Worm (Caenorhabditis elegans) whole organism, late embryonic: ENCODE measurements around the gene srd-49.

Experiments
- C38D4.7 ChIP-seq: fragments of 200-800 bp; sonication (Bioruptor generic); optimal IDR thresholded peaks from 2 replicates; lab custom pipeline; 2018; ENCODE audit warnings: mild to moderate bottlenecking, missing genetic modification characterization, moderate library complexity, missing compliant biosample characterization
- F13H6.1 ChIP-seq: sonication (generic microtip); optimal IDR thresholded peaks from 2 replicates; lab custom pipeline; 2016; ENCODE audit warnings: missing genetic modification characterization, missing compliant biosample characterization
- K02D7.2 ChIP-seq: sonication (generic microtip); optimal IDR thresholded peaks from 2 replicates; lab custom pipeline; 2017; ENCODE audit warnings: mild to moderate bottlenecking, missing genetic modification characterization, missing compliant biosample characterization
- T23F11.4 ChIP-seq: fragments of 200-800 bp; sonication (Bioruptor generic); optimal IDR thresholded peaks from 2 replicates; lab custom pipeline; 2018; ENCODE audit warnings: mild to moderate bottlenecking, missing genetic modification characterization, missing compliant biosample characterization
- ama-1 ChIP-seq: fragments of 150-350 bp; optimal IDR thresholded peaks from 2 replicates; lab custom pipeline; 2014
- ceh-14 ChIP-seq: sonication (generic microtip); optimal IDR thresholded peaks from 2 replicates; lab custom pipeline; 2016; ENCODE audit warnings: missing genotype, missing genetic modification characterization, missing compliant biosample characterization
- ceh-19 ChIP-seq: fragments of 200-800 bp; sonication (Bioruptor generic); optimal IDR thresholded peaks from 2 replicates; lab custom pipeline; 2018; ENCODE audit warnings: mild to moderate bottlenecking, missing genetic modification characterization, missing compliant biosample characterization
- ceh-22 ChIP-seq: sonication (generic microtip); optimal IDR thresholded peaks from 2 replicates; lab custom pipeline; 2017; ENCODE audit warnings: missing biosample characterization, missing genetic modification characterization
- ceh-24 ChIP-seq: sonication (generic microtip); optimal IDR thresholded peaks from 2 replicates; lab custom pipeline; 2016; ENCODE audit warnings: mild to moderate bottlenecking, missing genetic modification characterization, missing compliant biosample characterization
- ceh-34 ChIP-seq: sonication (generic microtip); optimal IDR thresholded peaks from 2 replicates; lab custom pipeline; 2016; ENCODE audit warnings: mild to moderate bottlenecking, missing genetic modification characterization, missing compliant biosample characterization
- ceh-6 ChIP-seq: fragments of 200-800 bp; sonication (Bioruptor generic); optimal IDR thresholded peaks from 2 replicates; lab custom pipeline; 2018; ENCODE audit warnings: mild to moderate bottlenecking, missing genetic modification characterization, missing compliant biosample characterization
- ceh-9 ChIP-seq: sonication (generic microtip); optimal IDR thresholded peaks from 2 replicates; lab custom pipeline; 2016; ENCODE audit warnings: mild to moderate bottlenecking, missing genetic modification characterization, inconsistent platforms, missing compliant biosample characterization
- dmd-4 ChIP-seq: sonication (generic microtip); optimal IDR thresholded peaks from 2 replicates; lab custom pipeline; 2016; ENCODE audit warnings: borderline replicate concordance, missing genetic modification characterization, missing compliant biosample characterization
- eyg-1 ChIP-seq: sonication (generic microtip); optimal IDR thresholded peaks from 2 replicates; lab custom pipeline; 2016; ENCODE audit warnings: missing genotype, missing genetic modification characterization, missing compliant biosample characterization
- fkh-10 ChIP-seq: fragments of 150-350 bp; optimal IDR thresholded peaks from 2 replicates; lab custom pipeline; 2014; ENCODE audit warnings: missing biosample characterization, missing genetic modification reagents, missing genetic modification characterization
- gmeb-2 ChIP-seq: sonication (generic microtip); optimal IDR thresholded peaks from 2 replicates; lab custom pipeline; 2016; ENCODE audit warnings: missing genetic modification characterization, inconsistent platforms, missing compliant biosample characterization
- hlh-13 ChIP-seq: fragments of 200-800 bp; sonication (Bioruptor generic); optimal IDR thresholded peaks from 2 replicates; lab custom pipeline; 2018; ENCODE audit warnings: mild to moderate bottlenecking, missing genetic modification characterization, missing compliant biosample characterization
- hlh-6 ChIP-seq: sonication (generic microtip); optimal IDR thresholded peaks from 2 replicates; lab custom pipeline; 2016; ENCODE audit warnings: missing genotype, missing genetic modification characterization, missing compliant biosample characterization
- lin-11 ChIP-seq: fragments of 200-800 bp; sonication (Bioruptor generic); optimal IDR thresholded peaks from 2 replicates; lab custom pipeline; 2018; ENCODE audit warnings: mild to moderate bottlenecking, missing genetic modification characterization, missing compliant biosample characterization
- madf-2 ChIP-seq: sonication (generic microtip); optimal IDR thresholded peaks from 2 replicates; lab custom pipeline; 2017; ENCODE audit warnings: missing genetic modification characterization, missing compliant biosample characterization
- nfya-1 ChIP-seq: sonication (generic microtip); optimal IDR thresholded peaks from 2 replicates; lab custom pipeline; 2017; ENCODE audit warnings: missing genetic modification characterization, mild to moderate bottlenecking, missing compliant biosample characterization, antibody characterized with exemption, moderate library complexity
- nhr-11 ChIP-seq: fragments of 150-350 bp; optimal IDR thresholded peaks from 2 replicates; lab custom pipeline; 2014; ENCODE audit warnings: missing biosample characterization, missing genetic modification characterization
- nhr-232 ChIP-seq: sonication (generic microtip); optimal IDR thresholded peaks from 2 replicates; lab custom pipeline; 2016; ENCODE audit warnings: missing genetic modification characterization, missing compliant biosample characterization
- npax-4 ChIP-seq: sonication (generic microtip); optimal IDR thresholded peaks from 2 replicates; lab custom pipeline; 2016; ENCODE audit warnings: missing genetic modification characterization, missing compliant biosample characterization
- odd-2 ChIP-seq: sonication (generic microtip); optimal IDR thresholded peaks from 2 replicates; lab custom pipeline; 2017; ENCODE audit warnings: antibody characterized with exemption, mild to moderate bottlenecking, missing genetic modification characterization, missing compliant biosample characterization
- pha-2 ChIP-seq: sonication (generic microtip); optimal IDR thresholded peaks from 2 replicates; lab custom pipeline; 2017; ENCODE audit warnings: mild to moderate bottlenecking, missing genetic modification characterization, missing compliant biosample characterization
- pqm-1 ChIP-seq: sonication (generic microtip); optimal IDR thresholded peaks from 2 replicates; lab custom pipeline; 2016; ENCODE audit warnings: missing genetic modification characterization, missing compliant biosample characterization
- pros-1 ChIP-seq: fragments of 150-350 bp; optimal IDR thresholded peaks from 2 replicates; lab custom pipeline; 2014; ENCODE audit warnings: missing biosample characterization, missing genetic modification reagents, missing genetic modification characterization
- rnt-1 ChIP-seq: sonication (generic microtip); optimal IDR thresholded peaks from 2 replicates; lab custom pipeline; 2016; ENCODE audit warnings: missing genetic modification characterization, missing compliant biosample characterization
- sox-4 ChIP-seq: sonication (generic microtip); optimal IDR thresholded peaks from 2 replicates; lab custom pipeline; 2017; ENCODE audit warnings: mild to moderate bottlenecking, missing genetic modification characterization, inconsistent platforms, missing compliant biosample characterization
- tbx-2 ChIP-seq: sonication (generic microtip); optimal IDR thresholded peaks from 2 replicates; lab custom pipeline; 2016; ENCODE audit warnings: missing genetic modification characterization, missing compliant biosample characterization
- zip-5 ChIP-seq: sonication (generic microtip); optimal IDR thresholded peaks from 2 replicates; lab custom pipeline; 2016; ENCODE audit warnings: missing genetic modification characterization, missing compliant biosample characterization

Gene srd-49

ce11 chrV:10065679-10066078 lies 28.8 kb upstream of the srd-49 start:
- TF ChIP-seq gmeb-2 (tag; lab: Kevin White, UChicago) (no peak), K02D7.2 (tag; lab: Kevin White, UChicago) (no peak), odd-2 (tag; lab: Kevin White, UChicago) (no peak), sox-4 (tag; lab: Kevin White, UChicago) (no peak), ceh-19 (GFP tag; lab: Kevin White, UChicago) (no peak), tbx-2 (tag; lab: Kevin White, UChicago) (no peak), pros-1 (tag; lab: Kevin White, UChicago) (no peak), ceh-34 (tag; lab: Kevin White, UChicago) (no peak), lin-11 (tag; lab: Kevin White, UChicago) (no peak), ama-1 (no peak), rnt-1 (tag; lab: Kevin White, UChicago) (no peak)

ce11 chrV:10066769-10067168 lies 27.7 kb upstream of the srd-49 start, which contains the start of gene npr-39:
npr-39 (plus strand) TSS chrV:10067069.
- TF ChIP-seq K02D7.2 (tag; lab: Kevin White, UChicago), result no peak
- no peak for TF ChIP-seq pros-1 (tag; lab: Kevin White, UChicago)
- no peak for TF ChIP-seq pqm-1
- no peak for TF ChIP-seq C38D4.7 (GFP tag; lab: Kevin White, UChicago)
- no peak for TF ChIP-seq eyg-1 (tag; lab: Kevin White, UChicago)
- no peak for TF ChIP-seq nhr-232

- no peak for TF ChIP-seq odd-2 (tag; lab: Kevin White, UChicago)
- no peak for TF ChIP-seq K02D7.2 (tag; lab: Kevin White, UChicago)
- TF ChIP-seq nhr-11 (tag; lab: Kevin White, UChicago), result no peak
- no peak for TF ChIP-seq npax-4 (tag; lab: Kevin White, UChicago)
- TF ChIP-seq pqm-1, result no peak
- TF ChIP-seq madf-2 (tag; lab: Kevin White, UChicago), result no peak
- TF ChIP-seq nhr-232, result no peak
- no peak for TF ChIP-seq hlh-13
- no peak for TF ChIP-seq fkh-10 (GFP tag; lab: Kevin White, UChicago)
- no peak for TF ChIP-seq ceh-22 (tag; lab: Kevin White, UChicago)
Observed at ce11 chrV:10070541-10070940, 23.9 kb upstream of the srd-49 start, which contains the start of gene nhr-192. nhr-192 (minus strand) TSS chrV:10070641.

- TF ChIP-seq pqm-1 (no peak), eyg-1 (tag; lab: Kevin White, UChicago) (no peak), dmd-4 (tag; lab: Kevin White, UChicago) (no peak), C38D4.7 (GFP tag; lab: Kevin White, UChicago) (no peak), zip-5 (no peak), T23F11.4 (GFP tag; lab: Kevin White, UChicago) (no peak), ceh-22 (tag; lab: Kevin White, UChicago) (no peak), ceh-6 (GFP tag; lab: Kevin White, UChicago) (no peak), ceh-9 (tag; lab: Kevin White, UChicago) (no peak), npax-4 (tag; lab: Kevin White, UChicago) (no peak), F13H6.1 (no peak), hlh-6 (tag; lab: Kevin White, UChicago) (no peak), ceh-14 (tag; lab: Kevin White, UChicago) (no peak), sox-4 (tag; lab: Kevin White, UChicago) (no peak), nfya-1 (tag; lab: Kevin White, UChicago) (no peak)
- TF ChIP-seq, all 69 proteins: peak for 0
Observed at ce11 chrV:10072721-10073120, 21.8 kb upstream of the srd-49 start.

- TF ChIP-seq ceh-24 (no peak), pha-2 (tag; lab: Kevin White, UChicago) (no peak), ceh-9 (tag; lab: Kevin White, UChicago) (no peak), K02D7.2 (tag; lab: Kevin White, UChicago) (no peak)
Observed at ce11 chrV:10073793-10074192, 20.7 kb upstream of the srd-49 start, which contains the start of gene F57A8.6. F57A8.6 (minus strand) TSS chrV:10073893.
